Fruit fly (Drosophila melanogaster): ENCODE data around the gene CG31156.

The CG31156 gene

dm6 chr3R:22625514-22626333, 12.3 kb upstream of the CG31156 start (continued):
- TF ChIP-seq CG10267 (tag; optimal IDR thresholded peaks at IDR 0.05) (peak; percentile 57), CG10431 (GFP tag; optimal IDR thresholded peaks at IDR 0.05) (no peak), toy (GFP tag; IDR thresholded peaks at IDR 0.05) (no peak), CG1602 (GFP tag; optimal IDR thresholded peaks at IDR 0.05) (peak; percentile 42), Doc2 (GFP tag; IDR thresholded peaks at IDR 0.05) (no peak), Vsx1 (GFP tag; optimal IDR thresholded peaks at IDR 0.05) (peak; percentile 29), CG3726 (GFP tag; IDR thresholded peaks at IDR 0.05) (no peak), cwo (GFP tag; optimal IDR thresholded peaks at IDR 0.05) (no peak), Sin3A (optimal IDR thresholded peaks at IDR 0.05) (no peak), CG30020 (tag; optimal IDR thresholded peaks at IDR 0.05) (no peak), CG42726 (GFP tag; IDR thresholded peaks at IDR 0.05; ENCODE audit: partially characterized antibody) (no peak), ab (GFP tag; optimal IDR thresholded peaks at IDR 0.05) (no peak), CG12744 (GFP tag; optimal IDR thresholded peaks at IDR 0.05) (no peak), CG13296 (GFP tag; optimal IDR thresholded peaks at IDR 0.05) (no peak), CG2889 (GFP tag; IDR thresholded peaks at IDR 0.05) (no peak), NC2β (GFP tag; optimal IDR thresholded peaks at IDR 0.05) (no peak), Fer2 (tag; optimal IDR thresholded peaks at IDR 0.05) (no peak), Chrac-16 (GFP tag; optimal IDR thresholded peaks at IDR 0.05) (no peak), CG2712 (tag; optimal IDR thresholded peaks at IDR 0.05) (peak; percentile 74), sc (optimal IDR thresholded peaks at IDR 0.05) (no peak), sc (GFP tag; optimal IDR thresholded peaks at IDR 0.05) (peak; percentile 54), ranshi (GFP tag; IDR thresholded peaks at IDR 0.05) (no peak), CG10462 (GFP tag; optimal IDR thresholded peaks at IDR 0.05) (peak; percentile 14), Usf (GFP tag; optimal IDR thresholded peaks at IDR 0.05) (peak; percentile 14), psq (GFP tag; optimal IDR thresholded peaks at IDR 0.05) (no peak), CG43689 (GFP tag; IDR thresholded peaks at IDR 0.05) (no peak), CG5245 (GFP tag; optimal IDR thresholded peaks at IDR 0.05) (no peak), zen2 (GFP tag; IDR thresholded peaks at IDR 0.05; ENCODE audit: partially characterized antibody) (no peak), Six4 (GFP tag; optimal IDR thresholded peaks at IDR 0.05) (no peak), Elba2 (GFP tag; optimal IDR thresholded peaks at IDR 0.05) (no peak), ci (GFP tag; IDR thresholded peaks at IDR 0.05) (no peak), corto (GFP tag; optimal IDR thresholded peaks at IDR 0.05) (peak; percentile 30), CG33557 (GFP tag; optimal IDR thresholded peaks at IDR 0.05) (peak; percentile 8), Med (GFP tag) (peak; percentile 62), sd (tag; optimal IDR thresholded peaks at IDR 0.05) (peak; percentile 63), CG1792 (GFP tag; optimal IDR thresholded peaks at IDR 0.05) (no peak), trem (tag; optimal IDR thresholded peaks at IDR 0.05) (peak; percentile 25), bsh (GFP tag; optimal IDR thresholded peaks at IDR 0.05) (peak in 1 of 2 experiments; percentile 59), CG14050 (GFP tag; IDR thresholded peaks at IDR 0.05) (no peak), kah (GFP tag; optimal IDR thresholded peaks at IDR 0.05) (no peak), CG17385 (GFP tag; optimal IDR thresholded peaks at IDR 0.05) (peak; percentile 22), Ets97D (GFP tag; optimal IDR thresholded peaks at IDR 0.05) (no peak), CTCF (GFP tag; optimal IDR thresholded peaks at IDR 0.05) (no peak), crc (GFP tag; optimal IDR thresholded peaks at IDR 0.05) (no peak), Neu2 (GFP tag; optimal IDR thresholded peaks at IDR 0.05; ENCODE audit: borderline replicate concordance) (no peak), esg (GFP tag; conservative IDR thresholded peaks at IDR 0.05) (0 out of 2 replicates have a peak, but pooled peaks have one; percentile 23), CG18619 (GFP tag; optimal IDR thresholded peaks at IDR 0.05) (peak; percentile 41), CG34224 (GFP tag; IDR thresholded peaks at IDR 0.05; ENCODE audit: partially characterized antibody) (no peak), CG31365 (tag; optimal IDR thresholded peaks at IDR 0.05) (no peak), CG1603 (tag; optimal IDR thresholded peaks at IDR 0.05) (peak; percentile 23), B-H1 (GFP tag; IDR thresholded peaks at IDR 0.05) (no peak)
